Fruit fly (Drosophila melanogaster) whole organism, embryonic: Measurements from ENCODE around the gene uncNacbeta.

ENCODE experiments used
- ATbp ChIP-seq: fragments of 200-800 bp; sonication (Bioruptor generic); optimal IDR thresholded peaks from 2 replicates; lab custom pipeline; 2017; ENCODE audit warnings: missing biosample characterization, mild to moderate bottlenecking, missing genetic modification characterization, missing genetic modification reagents
- Atf-2 ChIP-seq: fragments of 200-800 bp; sonication (Bioruptor generic); optimal IDR thresholded peaks from 2 replicates; lab custom pipeline; 2016; ENCODE audit warnings: missing biosample characterization, missing genetic modification characterization
- BEAF-32 ChIP-seq: fragments of 200-800 bp; sonication (Bioruptor generic); optimal IDR thresholded peaks from 3 replicates; lab custom pipeline; 2017; ENCODE audit warnings: missing biosample characterization, missing genetic modification characterization, mild to moderate bottlenecking, moderate library complexity, missing genetic modification reagents
- BtbVII ChIP-seq: fragments of 200-800 bp; sonication (Bioruptor generic); optimal IDR thresholded peaks from 3 replicates; lab custom pipeline; 2017; ENCODE audit warnings: missing biosample characterization, mild to moderate bottlenecking, missing genetic modification characterization
- CG10431 ChIP-seq: fragments of 200-800 bp; sonication (Bioruptor generic); optimal IDR thresholded peaks from 3 replicates; lab custom pipeline; 2018; ENCODE audit warnings: missing biosample characterization, mild to moderate bottlenecking, missing genetic modification characterization
- CG17361 ChIP-seq: fragments of 200-800 bp; sonication (Bioruptor generic); IDR thresholded peaks from 3 replicates; pipeline ENCODE4 v1.3.6; 2022; ENCODE audit warnings: missing biosample characterization, missing genetic modification characterization
- CG2712 ChIP-seq: fragments of 200-800 bp; optimal IDR thresholded peaks from 3 replicates; lab custom pipeline; 2019; ENCODE audit warnings: missing biosample characterization, mild to moderate bottlenecking, missing genetic modification characterization, moderate library complexity
- CG3065 ChIP-seq: fragments of 200-800 bp; sonication (Bioruptor generic); optimal IDR thresholded peaks from 2 replicates; lab custom pipeline; 2016; ENCODE audit warnings: missing biosample characterization, missing genetic modification characterization
- CG31441 ChIP-seq: fragments of 200-800 bp; sonication (Bioruptor generic); IDR thresholded peaks from 2 replicates; pipeline ENCODE4 v1.3.6; 2022; ENCODE audit warnings: missing biosample characterization, missing genetic modification characterization
- CG6813 ChIP-seq: fragments of 200-800 bp; sonication (Bioruptor generic); optimal IDR thresholded peaks from 2 replicates; lab custom pipeline; 2017; ENCODE audit warnings: missing biosample characterization, missing genetic modification characterization, mild to moderate bottlenecking, moderate library complexity, missing genetic modification reagents
- CG7556 ChIP-seq: fragments of 200-800 bp; sonication (Bioruptor generic); optimal IDR thresholded peaks from 2 replicates; lab custom pipeline; 2017; ENCODE audit warnings: missing biosample characterization, mild to moderate bottlenecking, missing genetic modification characterization
- CG9817 ChIP-seq: fragments of 200-800 bp; sonication (Bioruptor generic); optimal IDR thresholded peaks from 2 replicates; lab custom pipeline; 2018; ENCODE audit warnings: missing biosample characterization, mild to moderate bottlenecking, missing genetic modification characterization, moderate library complexity
- Eip74EF ChIP-seq, 2 experiments: fragments of 200-800 bp in 1 of 2; fragments of >200 bp in 1 of 2; sonication (Bioruptor generic) in 1 of 2; optimal IDR thresholded peaks; 2 replicates each; lab custom pipeline; 2017 to 2019; ENCODE audit warnings: missing biosample characterization in 2 of 2, missing genetic modification characterization in 2 of 2, mild to moderate bottlenecking in 1 of 2, moderate library complexity in 1 of 2
- Lpt ChIP-seq: fragments of >200 bp; optimal IDR thresholded peaks from 2 replicates; lab custom pipeline; 2018; ENCODE audit warnings: missing biosample characterization, missing genetic modification characterization
- MESR4 ChIP-seq: fragments of 200-800 bp; sonication (Bioruptor generic); optimal IDR thresholded peaks from 2 replicates; lab custom pipeline; 2018; ENCODE audit warnings: missing biosample characterization, mild to moderate bottlenecking, missing genetic modification characterization, moderate library complexity
- Spps ChIP-seq: fragments of 200-800 bp; sonication (Bioruptor generic); optimal IDR thresholded peaks from 2 replicates; lab custom pipeline; 2018; ENCODE audit warnings: missing biosample characterization, mild to moderate bottlenecking, missing genetic modification characterization
- ac ChIP-seq: fragments of 200-800 bp; sonication (Bioruptor generic); optimal IDR thresholded peaks from 3 replicates; lab custom pipeline; 2017; ENCODE audit warnings: missing biosample characterization, mild to moderate bottlenecking, missing genetic modification characterization
- br ChIP-seq: fragments of >200 bp; optimal IDR thresholded peaks from 2 replicates; lab custom pipeline; 2017
- caup ChIP-seq: fragments of 200-800 bp; sonication (Bioruptor generic); optimal IDR thresholded peaks from 3 replicates; lab custom pipeline; 2017; ENCODE audit warnings: missing biosample characterization, mild to moderate bottlenecking, missing genetic modification characterization, moderate library complexity; ENCODE audit not compliant: severe bottlenecking
- chn ChIP-seq: fragments of 200-800 bp; sonication (Bioruptor generic); optimal IDR thresholded peaks from 2 replicates; lab custom pipeline; 2016; ENCODE audit warnings: missing biosample characterization, missing genetic modification characterization
- dpn ChIP-seq, 2 experiments: fragments of 200-800 bp; sonication (Bioruptor generic); optimal IDR thresholded peaks; 3 replicates each; lab custom pipeline; 2016; ENCODE audit warnings: missing biosample characterization in 2 of 2, missing genetic modification characterization in 2 of 2
- gem ChIP-seq: fragments of 200-800 bp; sonication (Bioruptor generic); optimal IDR thresholded peaks from 2 replicates; lab custom pipeline; 2019; ENCODE audit warnings: missing biosample characterization, mild to moderate bottlenecking, missing genetic modification characterization, moderate library complexity
- grn ChIP-seq: fragments of 200-800 bp; sonication (Bioruptor generic); optimal IDR thresholded peaks from 3 replicates; lab custom pipeline; 2017; ENCODE audit warnings: missing biosample characterization, missing genetic modification characterization
- hbn ChIP-seq: fragments of 200-800 bp; sonication (Bioruptor generic); IDR thresholded peaks from 2 replicates; pipeline ENCODE4 v1.3.6; 2022; ENCODE audit warnings: missing biosample characterization, missing genetic modification characterization; ENCODE audit not compliant: partially characterized antibody
- jing ChIP-seq: fragments of 200-800 bp; sonication (Bioruptor generic); optimal IDR thresholded peaks from 2 replicates; lab custom pipeline; 2018; ENCODE audit warnings: missing biosample characterization, mild to moderate bottlenecking, missing genetic modification characterization
- lbe ChIP-seq: fragments of 200-800 bp; sonication (Bioruptor generic); optimal IDR thresholded peaks from 2 replicates; lab custom pipeline; 2016; ENCODE audit warnings: missing biosample characterization, mild to moderate bottlenecking, missing genetic modification characterization
- mld ChIP-seq: fragments of 200-800 bp; sonication (Bioruptor generic); IDR thresholded peaks from 3 replicates; pipeline ENCODE4 v1.3.6; 2022; ENCODE audit warnings: missing biosample characterization, missing genetic modification characterization; ENCODE audit not compliant: partially characterized antibody

The uncNacbeta gene

DNA sequence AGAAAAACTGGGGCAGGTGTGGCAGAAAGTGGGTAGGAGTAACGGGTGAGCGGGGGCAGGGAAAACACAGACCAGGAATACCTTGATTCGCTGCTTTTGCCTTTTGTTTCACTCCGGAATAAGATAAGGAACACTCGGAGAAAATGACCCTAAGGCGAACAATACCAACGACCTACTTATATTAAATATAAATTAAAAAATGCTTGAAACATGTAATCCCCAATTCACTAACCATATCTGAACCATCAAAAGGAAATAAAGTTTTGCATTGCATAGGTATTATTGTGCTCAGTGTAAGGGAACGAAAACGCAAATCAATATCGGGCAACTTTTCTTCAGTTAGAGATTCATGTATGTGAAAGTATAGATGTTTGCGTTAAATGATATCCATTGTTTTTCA lies 51.6 kb downstream of the uncNacbeta start (continued):
- TF ChIP-seq jing (GFP tag; lab: Kevin White, UChicago): peak; percentile 69
- TF ChIP-seq CG31441 (GFP tag; lab: Robert Waterston, UW): peak; percentile 53; the same call in 1 of the 2 replicates
- no peak for TF ChIP-seq Atf-2
- peak; percentile 71 for TF ChIP-seq ATbp (GFP tag; lab: Kevin White, UChicago)
- TF ChIP-seq hbn (GFP tag; lab: Robert Waterston, UW): no peak
- no peak for TF ChIP-seq mld (GFP tag; lab: Robert Waterston, UW)
- TF ChIP-seq caup (GFP tag; lab: Kevin White, UChicago): peak; percentile 5
- TF ChIP-seq CG6813 (GFP tag; lab: Kevin White, UChicago): no peak
- peak in 1 of 2 experiments; percentile 43 for TF ChIP-seq Eip74EF (GFP tag; optimal IDR thresholded peaks at IDR 0.05; lab: Kevin White, UChicago)
- TF ChIP-seq CG7556 (GFP tag; lab: Kevin White, UChicago): peak; percentile 50
- TF ChIP-seq MESR4 (GFP tag; lab: Kevin White, UChicago): no peak
- TF ChIP-seq br (lab: Kevin White, UChicago): no peak
- no peak for TF ChIP-seq BEAF-32 (GFP tag; lab: Kevin White, UChicago)
- peak; percentile 65 for TF ChIP-seq CG2712 (tag; lab: Kevin White, UChicago)
- no peak for TF ChIP-seq CG3065
- peak; percentile 27 for TF ChIP-seq CG9817 (tag; lab: Kevin White, UChicago)
- TF ChIP-seq lbe (GFP tag; lab: Kevin White, UChicago): peak; percentile 55
- peak; percentile 49; the same call in 1 of the 3 replicates for TF ChIP-seq CG17361 (GFP tag; lab: Robert Waterston, UW)
- TF ChIP-seq Spps: no peak
- peak; percentile 24 for TF ChIP-seq ac
- TF ChIP-seq BtbVII (GFP tag; lab: Kevin White, UChicago): no peak
- TF ChIP-seq chn (GFP tag; lab: Kevin White, UChicago): peak; percentile 46
- TF ChIP-seq CG10431 (GFP tag; lab: Kevin White, UChicago): no peak
- no peak for TF ChIP-seq grn
- TF ChIP-seq gem: peak; percentile 83
- TF ChIP-seq Lpt: no peak
- TF ChIP-seq dpn (GFP tag; optimal IDR thresholded peaks at IDR 0.05; lab: Kevin White, UChicago): peak; percentile 23 to 67
